Fruit fly (Drosophila melanogaster) whole organism: ENCODE measurements around the gene Acsx4.

ENCODE experiments used
- CG8478 ChIP-seq: fragments of >200 bp; optimal IDR thresholded peaks from 2 replicates; lab custom pipeline; 2018; ENCODE audit warnings: inconsistent platforms
- Dll ChIP-seq: fragments of >200 bp; optimal IDR thresholded peaks from 2 replicates; lab custom pipeline; 2017
- EcR ChIP-seq, 2 experiments: fragments of >200 bp; optimal IDR thresholded peaks; 2 replicates each; lab custom pipeline; 2017; ENCODE audit warnings: missing biosample characterization in 2 of 2, missing genetic modification characterization in 2 of 2, missing genetic modification reagents in 2 of 2
- pan ChIP-seq: fragments of >200 bp; optimal IDR thresholded peaks from 2 replicates; lab custom pipeline; 2017
- psq ChIP-seq: fragments of >200 bp; optimal IDR thresholded peaks from 2 replicates; lab custom pipeline; 2017
- usp ChIP-seq: fragments of >200 bp; optimal IDR thresholded peaks from 2 replicates; lab custom pipeline; 2017; ENCODE audit warnings: missing biosample characterization, missing genetic modification characterization, mixed read lengths

The Acsx4 gene

dm6 chr3R:19813217-19813616 is 29.9 kb downstream of the Acsx4 start:
- TF ChIP-seq pan (lab: Kevin White, UChicago) (no peak), usp (GFP tag; lab: Kevin White, UChicago) (no peak), Dll (lab: Kevin White, UChicago) (no peak), EcR (GFP tag; optimal IDR thresholded peaks at IDR 0.05; lab: Kevin White, UChicago) (no peak), psq (no peak), CG8478 (lab: Kevin White, UChicago) (no peak)

dm6 chr3R:19816758-19817157 is 33.4 kb downstream of the Acsx4 start:
- TF ChIP-seq pan (lab: Kevin White, UChicago), result no peak
- TF ChIP-seq psq, result no peak
- no peak for TF ChIP-seq CG8478 (lab: Kevin White, UChicago)
- TF ChIP-seq EcR (GFP tag; optimal IDR thresholded peaks at IDR 0.05; lab: Kevin White, UChicago), result no peak
- no peak for TF ChIP-seq Dll (lab: Kevin White, UChicago)
- TF ChIP-seq usp (GFP tag; lab: Kevin White, UChicago), result no peak

DNA sequence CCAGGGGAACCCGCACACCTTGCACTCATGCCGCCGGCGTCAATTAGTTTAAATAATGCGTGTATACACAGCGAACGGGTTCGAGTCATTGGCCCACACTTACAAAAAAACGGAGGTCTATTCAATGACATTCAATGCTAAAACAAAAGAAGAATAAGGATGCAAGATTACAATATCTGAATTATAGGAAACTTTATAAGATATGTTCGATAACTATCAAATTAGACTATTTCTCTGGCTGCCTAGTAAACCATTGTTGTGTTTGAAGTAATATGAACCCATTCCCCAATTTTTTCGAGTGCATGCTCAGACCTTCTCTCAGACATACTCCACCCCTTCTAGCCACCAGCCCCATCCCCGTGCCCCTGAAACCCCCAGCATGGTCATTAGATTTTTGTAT is 37.7 kb downstream of the Acsx4 start:
- no peak for TF ChIP-seq pan (lab: Kevin White, UChicago)
- TF ChIP-seq Dll (lab: Kevin White, UChicago), result no peak
- TF ChIP-seq usp (GFP tag; lab: Kevin White, UChicago), result no peak
- TF ChIP-seq psq, result no peak
- TF ChIP-seq CG8478 (lab: Kevin White, UChicago), result no peak
- no peak for TF ChIP-seq EcR (GFP tag; optimal IDR thresholded peaks at IDR 0.05; lab: Kevin White, UChicago)

dm6 chr3R:19822138-19822537 is 38.8 kb downstream of the Acsx4 start:
- TF ChIP-seq psq (no peak), CG8478 (lab: Kevin White, UChicago) (no peak), pan (lab: Kevin White, UChicago) (no peak), usp (GFP tag; lab: Kevin White, UChicago) (no peak), Dll (lab: Kevin White, UChicago) (no peak), EcR (GFP tag; optimal IDR thresholded peaks at IDR 0.05; lab: Kevin White, UChicago) (no peak)

DNA sequence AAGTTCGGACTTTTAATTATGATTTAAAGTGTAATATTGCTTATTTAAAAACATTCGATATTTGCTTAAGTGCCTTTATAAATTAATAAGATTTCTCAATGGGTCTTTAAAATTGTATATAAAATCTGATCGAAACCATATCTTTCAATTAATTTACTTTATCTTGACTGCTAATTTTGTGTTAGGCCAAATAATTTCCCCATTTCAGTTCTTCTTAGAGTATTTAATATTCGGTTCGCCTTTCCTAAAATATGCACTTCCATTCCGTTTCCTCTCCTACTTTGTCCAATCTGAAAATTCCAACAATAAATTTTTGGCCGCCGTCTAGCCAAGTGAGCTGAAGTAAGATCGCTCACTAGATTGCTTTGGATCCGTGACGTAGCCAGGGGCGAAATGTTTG is 41.2 kb downstream of the Acsx4 start:
- TF ChIP-seq EcR (GFP tag; optimal IDR thresholded peaks at IDR 0.05; lab: Kevin White, UChicago) (no peak), pan (lab: Kevin White, UChicago) (no peak), psq (no peak), CG8478 (lab: Kevin White, UChicago) (no peak), Dll (lab: Kevin White, UChicago) (no peak), usp (GFP tag; lab: Kevin White, UChicago) (no peak)

- TF ChIP-seq pan (lab: Kevin White, UChicago) (no peak), EcR (GFP tag; optimal IDR thresholded peaks at IDR 0.05; lab: Kevin White, UChicago) (no peak), psq (no peak), Dll (lab: Kevin White, UChicago) (no peak), CG8478 (lab: Kevin White, UChicago) (no peak), usp (GFP tag; lab: Kevin White, UChicago) (no peak)
Measured at dm6 chr3R:19826355-19826754, 43.0 kb downstream of the Acsx4 start.

dm6 chr3R:19826806-19827328 is 43.5 kb downstream of the Acsx4 start:
- TF ChIP-seq usp (GFP tag; lab: Kevin White, UChicago) (no peak), EcR (GFP tag; optimal IDR thresholded peaks at IDR 0.05; lab: Kevin White, UChicago) (no peak), pan (lab: Kevin White, UChicago) (no peak), CG8478 (lab: Kevin White, UChicago) (no peak), psq (no peak), Dll (lab: Kevin White, UChicago) (no peak)

DNA sequence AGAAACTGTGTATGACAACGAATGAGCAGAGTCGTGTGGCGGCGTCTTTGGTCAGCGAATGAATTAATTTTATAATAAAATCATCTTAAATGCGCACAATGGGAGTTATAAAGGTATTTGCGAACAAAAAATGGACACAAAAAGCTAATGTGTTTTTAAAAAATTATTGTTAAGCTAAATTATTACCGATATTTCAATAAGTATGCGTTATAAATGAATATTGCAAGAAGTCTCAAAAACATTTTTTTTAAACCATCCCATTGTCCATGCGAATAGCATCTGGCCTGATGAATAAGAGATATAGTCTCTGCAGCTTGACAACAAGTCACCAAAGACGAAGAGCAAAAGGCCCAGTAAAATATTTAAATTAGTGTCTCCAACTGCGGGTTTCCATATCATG is 47.7 kb downstream of the Acsx4 start:
- TF ChIP-seq CG8478 (lab: Kevin White, UChicago) (no peak), EcR (GFP tag; optimal IDR thresholded peaks at IDR 0.05; lab: Kevin White, UChicago) (no peak), Dll (lab: Kevin White, UChicago) (no peak), usp (GFP tag; lab: Kevin White, UChicago) (no peak), psq (no peak), pan (lab: Kevin White, UChicago) (no peak)

DNA sequence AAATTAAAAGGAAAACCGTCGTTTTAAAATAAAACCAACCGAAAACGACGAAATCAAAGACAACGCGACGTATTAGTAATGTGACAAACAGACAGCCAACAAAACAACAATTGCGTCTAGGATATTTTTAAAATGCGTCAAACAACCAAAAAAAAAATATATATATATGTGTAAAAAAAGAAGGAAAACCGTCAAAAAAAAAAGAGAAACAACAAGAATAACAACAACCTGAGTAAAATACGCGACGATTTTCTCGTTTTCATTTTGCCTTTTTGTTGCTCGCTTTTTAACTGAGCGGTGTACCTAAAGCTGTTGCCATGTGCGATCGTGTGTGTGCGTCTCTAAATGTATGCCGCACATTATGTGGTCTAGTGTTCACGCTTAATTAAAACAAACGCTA is 50.2 kb downstream of the Acsx4 start:
- TF ChIP-seq CG8478 (lab: Kevin White, UChicago), result no peak
- TF ChIP-seq psq, result no peak
- TF ChIP-seq Dll (lab: Kevin White, UChicago), result no peak
- no peak for TF ChIP-seq usp (GFP tag; lab: Kevin White, UChicago)
- no peak for TF ChIP-seq EcR (GFP tag; optimal IDR thresholded peaks at IDR 0.05; lab: Kevin White, UChicago)
- TF ChIP-seq pan (lab: Kevin White, UChicago), result no peak

DNA sequence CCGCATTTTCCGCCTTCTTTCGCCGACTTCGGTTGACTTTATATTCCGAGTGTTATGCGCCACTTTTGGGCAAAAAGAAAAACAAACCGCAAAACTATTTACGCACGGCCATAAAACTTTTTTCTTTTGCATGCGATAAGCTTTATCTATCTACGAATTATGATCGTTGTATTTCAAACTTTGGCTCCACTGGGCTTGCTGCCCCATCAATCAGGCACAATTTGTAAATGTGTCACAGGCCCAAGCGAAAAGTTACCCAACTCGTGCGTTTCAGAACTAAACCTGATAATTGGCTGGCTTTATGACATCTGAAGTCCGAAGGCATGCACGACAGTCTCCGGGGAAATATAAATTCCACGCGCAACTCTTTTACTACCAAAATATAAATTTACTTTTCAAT is 50.6 kb downstream of the Acsx4 start:
- TF ChIP-seq psq (no peak), pan (lab: Kevin White, UChicago) (no peak), usp (GFP tag; lab: Kevin White, UChicago) (no peak), EcR (GFP tag; optimal IDR thresholded peaks at IDR 0.05; lab: Kevin White, UChicago) (no peak), Dll (lab: Kevin White, UChicago) (no peak), CG8478 (lab: Kevin White, UChicago) (no peak)

DNA sequence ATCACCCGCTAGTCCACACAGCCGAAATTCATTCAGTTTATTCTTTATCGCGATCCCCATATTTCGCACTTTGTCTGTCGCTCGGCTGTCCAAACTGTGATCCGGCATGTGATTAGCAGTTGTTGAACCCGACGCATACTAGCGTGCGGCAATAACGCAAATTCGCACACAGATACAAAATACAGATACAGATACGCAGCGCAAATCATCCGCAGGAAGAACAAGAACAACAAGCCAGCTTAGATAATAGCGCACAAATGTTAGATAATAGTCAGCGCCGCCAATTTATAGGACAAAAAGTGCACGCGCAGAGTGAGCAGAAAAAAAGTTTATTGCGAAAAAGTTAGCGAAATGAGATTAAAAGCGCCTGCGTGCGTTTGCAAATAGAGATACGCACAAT is 51.7 kb downstream of the Acsx4 start:
- TF ChIP-seq EcR (GFP tag; optimal IDR thresholded peaks at IDR 0.05; lab: Kevin White, UChicago), result no peak
- no peak for TF ChIP-seq CG8478 (lab: Kevin White, UChicago)
- TF ChIP-seq usp (GFP tag; lab: Kevin White, UChicago), result no peak
- no peak for TF ChIP-seq Dll (lab: Kevin White, UChicago)
- no peak for TF ChIP-seq pan (lab: Kevin White, UChicago)
- no peak for TF ChIP-seq psq
